Worm (Caenorhabditis elegans): ENCODE results near the gene acc-3.

- TF ChIP-seq ama-1 (optimal IDR thresholded peaks at IDR 0.05) (no peak), tbx-11 (GFP tag; IDR thresholded peaks at IDR 0.05) (no peak), scrt-1 (GFP tag; IDR thresholded peaks at IDR 0.05) (no peak), ceh-36 (tag; optimal IDR thresholded peaks at IDR 0.05) (no peak), hmg-4 (GFP tag; optimal IDR thresholded peaks at IDR 0.05) (no peak), flt-1 (GFP tag; IDR thresholded peaks at IDR 0.05) (no peak), pes-1 (GFP tag; IDR thresholded peaks at IDR 0.05) (no peak), hmbx-1 (tag; optimal IDR thresholded peaks at IDR 0.05) (no peak)
Measured at ce11 chrX:4704877-4705276, 22.4 kb downstream of the acc-3 start, which contains the start of gene aqp-8.

Data from whole organism, early embryonic.